Worm (Caenorhabditis elegans): ENCODE measurements around the gene cnc-1.
A peak's percentile ranks its signal among the peaks of the same experiment; 100 is the strongest.

Gene cnc-1

ce11 chrV:1444180-1444579, at the start of gene cnc-1:
Gene cnc-1, minus strand, starts transcription at chrV:1444280.
- no peak for TF ChIP-seq sox-4 (tag; optimal IDR thresholded peaks at IDR 0.05)
- no peak for TF ChIP-seq unc-98 (GFP tag; IDR thresholded peaks at IDR 0.05)
- TF ChIP-seq ama-1 (optimal IDR thresholded peaks at IDR 0.05): no peak
- TF ChIP-seq nhr-85 (tag): no peak
- TF ChIP-seq efl-3 (GFP tag; optimal IDR thresholded peaks at IDR 0.05): no peak
- no peak for TF ChIP-seq lin-15B (tag; optimal IDR thresholded peaks at IDR 0.05)
- TF ChIP-seq mab-9 (GFP tag; IDR thresholded peaks at IDR 0.05): no peak
- TF ChIP-seq unc-130 (tag; optimal IDR thresholded peaks at IDR 0.05): no peak
- TF ChIP-seq pax-3 (tag; optimal IDR thresholded peaks at IDR 0.05): no peak
- no peak for TF ChIP-seq zip-4 (GFP tag; optimal IDR thresholded peaks at IDR 0.05)
- no peak for TF ChIP-seq alr-1 (tag; optimal IDR thresholded peaks at IDR 0.05; ENCODE audit: borderline replicate concordance)
- no peak for TF ChIP-seq lin-35 (GFP tag; optimal IDR thresholded peaks at IDR 0.05)
- no peak for TF ChIP-seq C16A3.4 (tag; optimal IDR thresholded peaks at IDR 0.05)
- no peak for TF ChIP-seq nhr-12 (tag; optimal IDR thresholded peaks at IDR 0.05)
- TF ChIP-seq ztf-11 (tag; optimal IDR thresholded peaks at IDR 0.05): no peak

DNA sequence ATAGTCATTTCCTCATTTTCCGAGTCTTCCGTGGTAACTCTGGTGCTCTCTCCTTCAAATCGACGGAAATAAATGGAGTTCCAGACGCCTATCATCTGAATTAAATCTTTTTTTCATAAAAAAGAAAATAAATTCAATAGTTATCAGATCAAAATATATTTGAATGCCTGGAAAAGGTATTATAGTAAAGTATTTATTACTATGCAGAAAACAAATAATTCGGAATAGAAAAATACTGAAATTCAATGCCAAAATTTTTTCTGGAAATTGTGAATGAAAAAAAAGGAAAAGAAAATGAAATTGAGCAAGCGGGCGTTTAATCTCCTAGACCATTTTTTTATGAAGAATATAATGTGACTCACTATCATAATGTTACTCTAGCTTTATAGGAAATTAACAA, 47.4 kb upstream of the cnc-1 start, which contains the start of gene C38C3.6:
C38C3.6 (minus strand) TSS at position 101 of the 400 bp plus-strand sequence.
- no peak for TF ChIP-seq nhr-76 (tag; optimal IDR thresholded peaks at IDR 0.05)
- TF ChIP-seq elt-2 (tag; optimal IDR thresholded peaks at IDR 0.05): no peak
- no peak for TF ChIP-seq ceh-63 (GFP tag; optimal IDR thresholded peaks at IDR 0.05)
- TF ChIP-seq egl-13 (tag; optimal IDR thresholded peaks at IDR 0.05): no peak

DNA sequence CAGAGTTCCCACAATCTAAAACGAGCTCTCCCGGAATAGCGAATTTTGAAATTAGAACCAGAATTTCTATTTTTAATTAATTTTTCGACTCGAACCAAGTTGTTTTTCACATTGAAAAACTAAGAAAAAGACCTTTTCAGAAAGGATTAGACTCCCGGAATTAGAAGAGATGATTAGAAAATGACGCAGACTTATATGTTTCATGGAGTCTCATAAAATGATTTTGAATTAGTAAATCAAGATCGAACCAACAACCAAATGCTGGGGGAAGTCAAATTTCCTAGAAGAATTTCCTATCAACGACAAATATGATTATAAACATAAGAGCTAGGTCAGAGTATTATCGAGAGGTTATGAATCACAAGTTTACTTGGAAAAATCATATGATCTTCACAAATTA, 44.6 kb upstream of the cnc-1 start:
- no peak for TF ChIP-seq efl-3 (GFP tag; optimal IDR thresholded peaks at IDR 0.05)
- TF ChIP-seq ets-5 (GFP tag; IDR thresholded peaks at IDR 0.05): no peak
- no peak for TF ChIP-seq blmp-1 (tag; optimal IDR thresholded peaks at IDR 0.05)
- no peak for TF ChIP-seq grh-1 (GFP tag; IDR thresholded peaks at IDR 0.05)
- peak; percentile 51 for TF ChIP-seq nhr-71 (tag; optimal IDR thresholded peaks at IDR 0.05)
- no peak for TF ChIP-seq unc-62 (GFP tag; optimal IDR thresholded peaks at IDR 0.05)
- peak; percentile 59 for TF ChIP-seq fkh-8 (tag; optimal IDR thresholded peaks at IDR 0.05)
- TF ChIP-seq dsc-1 (tag; optimal IDR thresholded peaks at IDR 0.05): peak; percentile 71
- TF ChIP-seq mdl-1 (tag; optimal IDR thresholded peaks at IDR 0.05): no peak
- no peak for TF ChIP-seq efl-1 (optimal IDR thresholded peaks at IDR 0.05)
- TF ChIP-seq efl-1 (GFP tag; optimal IDR thresholded peaks at IDR 0.05 in 1 of 2): peak in 1 of 2 experiments; percentile 67
- peak; percentile 53 for TF ChIP-seq nhr-47 (tag; optimal IDR thresholded peaks at IDR 0.05)
- TF ChIP-seq unc-130 (tag; optimal IDR thresholded peaks at IDR 0.05): no peak
- TF ChIP-seq lin-14 (GFP tag; optimal IDR thresholded peaks at IDR 0.05): peak; percentile 56
- TF ChIP-seq vab-15 (tag; optimal IDR thresholded peaks at IDR 0.05): no peak

- TF ChIP-seq nhr-47 (tag; optimal IDR thresholded peaks at IDR 0.05): peak; percentile 30
- TF ChIP-seq xbp-1 (tag; optimal IDR thresholded peaks at IDR 0.05): no peak
- TF ChIP-seq mdl-1 (tag; optimal IDR thresholded peaks at IDR 0.05): no peak
- peak; percentile 85 for TF ChIP-seq fkh-8 (tag; optimal IDR thresholded peaks at IDR 0.05)
- peak; percentile 70 for TF ChIP-seq dsc-1 (tag; optimal IDR thresholded peaks at IDR 0.05)
- TF ChIP-seq nhr-71 (tag; optimal IDR thresholded peaks at IDR 0.05): peak; percentile 48
- TF ChIP-seq sox-4 (tag; optimal IDR thresholded peaks at IDR 0.05): peak; percentile 2
- TF ChIP-seq hlh-4 (tag; optimal IDR thresholded peaks at IDR 0.05): peak; percentile 53
- TF ChIP-seq lin-14 (GFP tag; optimal IDR thresholded peaks at IDR 0.05): peak; percentile 30
- no peak for TF ChIP-seq fkh-10 (GFP tag; optimal IDR thresholded peaks at IDR 0.05)
- TF ChIP-seq fos-1 (tag; optimal IDR thresholded peaks at IDR 0.05): no peak
Measured at ce11 chrV:1487262-1487661, 43.2 kb upstream of the cnc-1 start.

DNA sequence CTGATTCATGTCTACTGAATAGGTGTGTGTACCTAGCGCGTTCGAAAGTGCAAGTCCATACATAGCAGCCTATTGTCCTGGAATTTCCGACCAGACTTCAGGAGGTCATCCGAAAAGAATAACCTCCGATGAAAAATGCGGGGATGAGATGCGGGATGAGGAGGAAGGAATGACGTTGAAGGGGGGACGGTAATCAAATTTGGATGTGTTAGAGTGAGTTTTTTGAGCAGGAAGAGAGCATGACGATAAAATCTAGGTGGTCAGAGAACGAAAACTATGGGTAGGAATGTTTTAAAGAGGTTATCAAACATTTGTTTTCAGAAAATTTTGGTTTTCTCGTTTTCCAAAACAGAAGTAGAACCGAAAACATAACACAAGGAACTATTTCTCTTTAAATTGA, 42.0 kb upstream of the cnc-1 start:
- TF ChIP-seq xbp-1 (tag; optimal IDR thresholded peaks at IDR 0.05) (no peak), efl-3 (GFP tag; optimal IDR thresholded peaks at IDR 0.05) (no peak), fkh-10 (GFP tag; optimal IDR thresholded peaks at IDR 0.05) (peak; percentile 94), swsn-7 (tag; optimal IDR thresholded peaks at IDR 0.05) (no peak), nhr-71 (tag; optimal IDR thresholded peaks at IDR 0.05) (no peak), lin-14 (GFP tag; optimal IDR thresholded peaks at IDR 0.05) (peak; percentile 84), nhr-12 (tag; optimal IDR thresholded peaks at IDR 0.05) (no peak), lsy-2 (tag; optimal IDR thresholded peaks at IDR 0.05) (no peak), C04F5.9 (tag; optimal IDR thresholded peaks at IDR 0.05) (no peak), F16B12.6 (tag; optimal IDR thresholded peaks at IDR 0.05) (no peak), ces-1 (GFP tag; optimal IDR thresholded peaks at IDR 0.05) (peak; percentile 76), ceh-63 (GFP tag; optimal IDR thresholded peaks at IDR 0.05) (no peak), hlh-17 (GFP tag; optimal IDR thresholded peaks at IDR 0.05; ENCODE audit: borderline replicate concordance) (no peak)

All from whole organism, L1 larva.